Worm (Caenorhabditis elegans) whole organism, L2 larva: Measurements from ENCODE around the gene nhr-146.

Experiments
- Y55F3AM.14 ChIP-seq: fragments of 200-800 bp; sonication (Bioruptor generic); optimal IDR thresholded peaks from 2 replicates; lab custom pipeline; 2018; ENCODE audit warnings: mild to moderate bottlenecking, missing genetic modification characterization, missing compliant biosample characterization
- elt-3 ChIP-seq: sonication (generic microtip); optimal IDR thresholded peaks from 2 replicates; lab custom pipeline; 2017; ENCODE audit warnings: missing biosample characterization, missing genetic modification characterization
- gmeb-1 ChIP-seq: fragments of 150-350 bp; optimal IDR thresholded peaks from 2 replicates; lab custom pipeline; 2014; ENCODE audit warnings: missing biosample characterization, missing genetic modification characterization
- nhr-77 ChIP-seq: fragments of 150-350 bp; optimal IDR thresholded peaks from 2 replicates; lab custom pipeline; 2014; ENCODE audit warnings: missing biosample characterization, missing genetic modification characterization
- skn-1 ChIP-seq: sonication (generic microtip); optimal IDR thresholded peaks from 2 replicates; lab custom pipeline; 2017; ENCODE audit warnings: missing biosample characterization, missing genetic modification characterization

DNA sequence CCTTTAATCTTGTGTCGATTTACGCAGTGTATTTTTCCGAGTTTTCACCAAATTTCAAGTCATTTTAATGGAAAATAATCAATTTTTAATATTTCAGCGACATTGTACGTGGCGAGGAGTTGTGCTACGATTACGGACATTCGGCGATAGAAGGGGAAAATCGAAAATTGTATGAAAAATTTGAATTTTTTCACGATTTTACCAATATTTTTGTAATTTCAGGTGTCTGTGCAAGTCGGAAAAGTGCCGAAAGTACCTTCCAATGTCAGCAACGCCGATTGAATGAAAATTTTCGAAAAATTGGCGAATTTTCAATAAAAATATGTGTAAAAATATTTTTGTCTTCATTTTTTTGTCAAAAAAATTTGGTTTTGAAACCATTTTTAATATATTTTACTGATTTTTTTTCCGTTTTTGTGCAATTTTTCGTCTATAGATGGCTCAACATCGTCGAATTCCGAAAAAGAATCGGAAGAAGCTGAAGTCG is 21.3 kb upstream of the nhr-146 start, which contains the start of gene Y41D4B.11:
- TF ChIP-seq nhr-77 (tag; lab: Kevin White, UChicago) (no peak), skn-1 (no peak), gmeb-1 (tag; lab: Kevin White, UChicago) (no peak), elt-3 (tag; lab: Kevin White, UChicago) (no peak), Y55F3AM.14 (GFP tag; lab: Kevin White, UChicago) (no peak)
